Worm (Caenorhabditis elegans): ENCODE data around the gene sre-51.
"Not testable (repeated sequence)": the region's sequence is repeated elsewhere in the genome, so short reads cannot be mapped to it uniquely, and the experiment has no call there.

Gene sre-51

ce11 chrII:12301233-12301632, 10.4 kb upstream of the sre-51 start:
- TF ChIP-seq pha-4 (tag; optimal IDR thresholded peaks at IDR 0.05): no peak
- TF ChIP-seq ceh-91 (GFP tag; IDR thresholded peaks at IDR 0.05): no peak

- TF ChIP-seq snpc-3.4 (tag; optimal IDR thresholded peaks at IDR 0.05) (no peak), sea-2 (GFP tag; IDR thresholded peaks at IDR 0.05) (no peak), hlh-26 (GFP tag; conservative IDR thresholded peaks at IDR 0.05) (no peak), bed-1 (GFP tag; IDR thresholded peaks at IDR 0.05) (no peak), ceh-40 (GFP tag; IDR thresholded peaks at IDR 0.05) (no peak), hmg-1.2 (GFP tag; IDR thresholded peaks at IDR 0.05) (no peak), B0035.1 (tag; optimal IDR thresholded peaks at IDR 0.05) (no peak), C17E4.6 (GFP tag; IDR thresholded peaks at IDR 0.05) (no peak)
These were observed 9.3 kb upstream of the sre-51 start, which contains the start of gene C50E10.1 for ce11 chrII:12302354-12302753. Gene C50E10.1 (minus strand): TSS chrII:12302454.

- no peak for TF ChIP-seq mel-28 (tag; optimal IDR thresholded peaks at IDR 0.05; ENCODE audit: borderline replicate concordance)
- TF ChIP-seq Y56A3A.18 (GFP tag; IDR thresholded peaks at IDR 0.05): no peak
- no peak for TF ChIP-seq ceh-100 (GFP tag; IDR thresholded peaks at IDR 0.05)
- TF ChIP-seq Y95B8A.8 (GFP tag; IDR thresholded peaks at IDR 0.05): no peak
- no peak for TF ChIP-seq ccch-3 (GFP tag; optimal IDR thresholded peaks at IDR 0.05)
- no peak for TF ChIP-seq nhr-90 (tag; optimal IDR thresholded peaks at IDR 0.05)
- no peak for TF ChIP-seq Y53F4B.3 (GFP tag; IDR thresholded peaks at IDR 0.05)
- no peak for TF ChIP-seq lin-40 (tag; optimal IDR thresholded peaks at IDR 0.05)
- no peak for TF ChIP-seq lsl-1 (GFP tag; optimal IDR thresholded peaks at IDR 0.05)
- no peak for TF ChIP-seq aptf-3 (GFP tag; IDR thresholded peaks at IDR 0.05)
- TF ChIP-seq nhr-179 (tag; optimal IDR thresholded peaks at IDR 0.05): no peak
- no peak for TF ChIP-seq F57C9.4 (tag; optimal IDR thresholded peaks at IDR 0.05)
- TF ChIP-seq F22D6.2 (tag; optimal IDR thresholded peaks at IDR 0.05): no peak
- TF ChIP-seq hmg-20 (GFP tag; IDR thresholded peaks at IDR 0.05): no peak
- no peak for TF ChIP-seq nfyb-1 (GFP tag; IDR thresholded peaks at IDR 0.05)
- TF ChIP-seq F55B11.4 (tag; optimal IDR thresholded peaks at IDR 0.05; ENCODE audit: borderline replicate concordance, insufficient read depth): no peak
- no peak for TF ChIP-seq snpc-3.4 (tag; optimal IDR thresholded peaks at IDR 0.05)
- no peak for TF ChIP-seq egl-18 (GFP tag; IDR thresholded peaks at IDR 0.05)
- TF ChIP-seq pha-4 (tag; optimal IDR thresholded peaks at IDR 0.05): no peak
- TF ChIP-seq attf-3 (GFP tag; conservative IDR thresholded peaks at IDR 0.05): no peak
These were observed 8.5 kb upstream of the sre-51 start, which contains the start of gene sre-50 for ce11 chrII:12303142-12303541. Gene sre-50 (plus strand): TSS chrII:12303525.

- TF ChIP-seq F57C9.4 (tag; optimal IDR thresholded peaks at IDR 0.05) (no peak), Y56A3A.18 (GFP tag; IDR thresholded peaks at IDR 0.05) (no peak)
These were observed 2.0 kb upstream of the sre-51 start, which contains the start of gene C50E10.2 for ce11 chrII:12309614-12310013. Gene C50E10.2 (minus strand): TSS chrII:12309714.

- TF ChIP-seq lin-40 (tag; optimal IDR thresholded peaks at IDR 0.05); Y56A3A.18 (GFP tag; IDR thresholded peaks at IDR 0.05); rcor-1 (GFP tag; IDR thresholded peaks at IDR 0.05): not testable (repeated sequence)
These were observed 6.9 kb downstream of the sre-51 start, which contains the start of gene sre-49 for ce11 chrII:12318541-12318940. Gene sre-49 (plus strand): TSS chrII:12318841.

ce11 chrII:12323305-12323704, 11.6 kb downstream of the sre-51 start, which contains the start of gene sre-53:
Gene sre-53 (minus strand): TSS chrII:12323405.
- TF ChIP-seq atf-7 (tag; optimal IDR thresholded peaks at IDR 0.05) (no peak), Y67H2A.10 (GFP tag; conservative IDR thresholded peaks at IDR 0.05) (no peak), ceh-27 (GFP tag; optimal IDR thresholded peaks at IDR 0.05) (no peak), egl-18 (GFP tag; IDR thresholded peaks at IDR 0.05) (no peak), die-1 (tag; optimal IDR thresholded peaks at IDR 0.05) (no peak), egl-44 (GFP tag; IDR thresholded peaks at IDR 0.05) (no peak), lin-40 (tag; optimal IDR thresholded peaks at IDR 0.05) (no peak), pha-4 (tag; optimal IDR thresholded peaks at IDR 0.05) (no peak), B0261.1 (tag; optimal IDR thresholded peaks at IDR 0.05) (no peak), hlh-26 (GFP tag; conservative IDR thresholded peaks at IDR 0.05) (no peak), Y95B8A.8 (GFP tag; IDR thresholded peaks at IDR 0.05) (no peak), tbx-9 (tag; optimal IDR thresholded peaks at IDR 0.05; ENCODE audit: borderline replicate concordance) (no peak), B0019.2 (GFP tag; conservative IDR thresholded peaks at IDR 0.05) (no peak), hlh-12 (tag; optimal IDR thresholded peaks at IDR 0.05) (no peak)

Data from whole organism, young adult.